Worm (Caenorhabditis elegans) whole organism, L4 larva: ENCODE measurements around the gene madd-3.

ENCODE experiments used
- aly-2 ChIP-seq: sonication (generic microtip); optimal IDR thresholded peaks from 2 replicates; lab custom pipeline; 2018; ENCODE audit warnings: missing biosample characterization, missing genetic modification characterization
- lim-7 ChIP-seq: fragments of 200-800 bp; sonication (Bioruptor generic); IDR thresholded peaks from 2 replicates; pipeline ENCODE4 v1.3.6; 2022; ENCODE audit warnings: missing genetic modification characterization, missing compliant biosample characterization
- lin-1 ChIP-seq: fragments of 200-800 bp; sonication (Bioruptor generic); IDR thresholded peaks from 2 replicates; pipeline ENCODE4 v1.3.6; 2022; ENCODE audit warnings: missing genetic modification reagents, missing genetic modification characterization, missing compliant biosample characterization
- lin-15B ChIP-seq: fragments of 150-350 bp; sonication (generic microtip); optimal IDR thresholded peaks from 3 replicates; lab custom pipeline; 2014; ENCODE audit warnings: missing biosample characterization, missing genetic modification characterization
- mdl-1 ChIP-seq, 2 experiments: fragments of 150-350 bp in 1 of 2; sonication (generic microtip) in 1 of 2; optimal IDR thresholded peaks; 2 replicates each; lab custom pipeline; 2014 to 2017; ENCODE audit warnings: missing biosample characterization in 2 of 2, missing genetic modification characterization in 2 of 2
- nhr-237 ChIP-seq: sonication (generic microtip); optimal IDR thresholded peaks from 2 replicates; lab custom pipeline; 2017; ENCODE audit warnings: missing biosample characterization, missing genetic modification characterization
- nhr-28 ChIP-seq: fragments of 150-350 bp; optimal IDR thresholded peaks from 2 replicates; lab custom pipeline; 2014; ENCODE audit warnings: missing biosample characterization, missing genetic modification characterization
- nhr-77 ChIP-seq: fragments of 150-350 bp; optimal IDR thresholded peaks from 2 replicates; lab custom pipeline; 2014; ENCODE audit warnings: missing biosample characterization, missing genetic modification characterization
- snpc-1.2 ChIP-seq: fragments of 200-800 bp; sonication (Bioruptor generic); IDR thresholded peaks from 2 replicates; pipeline ENCODE4 v1.3.6; 2022; ENCODE audit warnings: missing genetic modification reagents, missing genetic modification characterization, missing compliant biosample characterization
- snpc-4 ChIP-seq: fragments of 150-350 bp; optimal IDR thresholded peaks from 2 replicates; lab custom pipeline; 2014; ENCODE audit warnings: missing biosample characterization, missing genetic modification characterization
- spr-1 ChIP-seq: sonication (generic microtip); optimal IDR thresholded peaks from 2 replicates; lab custom pipeline; 2016; ENCODE audit warnings: mild to moderate bottlenecking, missing genetic modification characterization, missing compliant biosample characterization
- ztf-7 ChIP-seq: fragments of 150-350 bp; optimal IDR thresholded peaks from 2 replicates; lab custom pipeline; 2014; ENCODE audit warnings: missing biosample characterization, missing genetic modification characterization

ce11 chrX:14240205-14240604, 56.3 kb downstream of the madd-3 start:
- no peak for TF ChIP-seq lim-7
- TF ChIP-seq nhr-77 = no peak
- no peak for TF ChIP-seq lin-15B (tag; lab: Kevin White, UChicago)
- TF ChIP-seq nhr-237 = no peak
- no peak for TF ChIP-seq nhr-28 (tag; lab: Kevin White, UChicago)
- no peak for TF ChIP-seq aly-2 (tag; lab: Kevin White, UChicago)
- no peak for TF ChIP-seq snpc-4 (tag; lab: Kevin White, UChicago)
- no peak for TF ChIP-seq ztf-7 (tag; lab: Kevin White, UChicago)
- no peak for TF ChIP-seq mdl-1 (tag; optimal IDR thresholded peaks at IDR 0.05; lab: Kevin White, UChicago)
- TF ChIP-seq snpc-1.2 (GFP tag; lab: Robert Waterston, UW) = no peak
- no peak for TF ChIP-seq spr-1 (tag; lab: Kevin White, UChicago)
- no peak for TF ChIP-seq lin-1 (GFP tag; lab: Robert Waterston, UW)
